Fruit fly (Drosophila melanogaster) Kc167 (cell line): ENCODE data around the gene Rich.

Source experiments
- Myc ChIP-seq: fragments of >200 bp; optimal IDR thresholded peaks from 2 replicates; lab custom pipeline; 2017; ENCODE audit warnings: missing external identifiers
- Sin3A ChIP-seq: fragments of >200 bp; optimal IDR thresholded peaks from 2 replicates; lab custom pipeline; 2018; ENCODE audit warnings: missing external identifiers
- h ChIP-seq: fragments of >200 bp; optimal IDR thresholded peaks from 3 replicates; lab custom pipeline; 2018; ENCODE audit warnings: missing external identifiers
- insv ChIP-seq: fragments of >200 bp; optimal IDR thresholded peaks from 3 replicates; lab custom pipeline; 2018; ENCODE audit warnings: missing external identifiers
- psq ChIP-seq: fragments of >200 bp; optimal IDR thresholded peaks from 2 replicates; lab custom pipeline; 2017; ENCODE audit warnings: missing external identifiers
- ttk ChIP-seq: sonication (Bioruptor generic); optimal IDR thresholded peaks from 2 replicates; lab custom pipeline; 2017; ENCODE audit warnings: missing external identifiers

Rich gene

DNA sequence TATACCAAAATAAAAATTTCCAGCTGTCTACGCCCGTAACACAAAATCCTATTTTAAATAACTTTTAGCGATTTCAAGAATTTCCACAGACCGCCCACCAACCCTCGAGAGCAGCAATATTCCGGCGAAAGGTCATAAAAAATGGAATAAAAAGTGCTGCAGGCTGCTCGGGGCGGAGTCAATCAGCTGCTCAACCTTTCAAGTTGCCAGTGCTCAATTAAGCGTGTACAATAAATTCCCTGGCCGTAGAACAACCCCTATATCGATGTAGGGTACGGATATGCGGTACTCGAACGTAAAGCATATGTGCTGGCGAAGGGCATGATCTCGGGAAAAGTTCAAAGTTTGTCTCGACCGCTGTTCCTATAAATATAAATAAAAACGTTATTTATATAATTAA is 53.1 kb downstream of the Rich start:
- TF ChIP-seq h (lab: Kevin White, UChicago) (no peak), insv (lab: Kevin White, UChicago) (no peak), Sin3A (lab: Kevin White, UChicago) (no peak), psq (lab: Kevin White, UChicago) (no peak), Myc (lab: Kevin White, UChicago) (no peak), ttk (lab: Kevin White, UChicago) (no peak)
